Worm (Caenorhabditis elegans): Measurements from ENCODE around the gene M01F1.4.

DNA sequence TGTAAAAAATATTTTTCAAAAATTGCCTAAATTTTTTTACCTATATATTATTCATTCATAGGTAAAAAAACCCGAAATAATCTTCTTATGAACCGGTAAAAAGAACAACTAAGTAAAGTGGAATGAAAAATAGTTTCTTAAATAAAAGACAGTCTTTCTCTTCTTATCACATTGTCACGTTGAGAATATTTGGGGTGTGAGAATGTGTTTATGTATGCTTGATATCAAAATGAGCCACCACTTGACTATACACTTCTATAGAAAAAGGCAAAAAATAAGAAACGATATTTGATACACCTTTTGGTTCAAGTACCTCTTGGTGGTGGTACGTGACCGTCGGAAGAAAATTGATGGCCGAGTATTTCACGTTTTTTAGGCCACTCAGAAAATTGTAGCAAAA is 9.7 kb upstream of the M01F1.4 start, which contains the start of gene hmit-1.3:
- TF ChIP-seq Y48G9A.11 (GFP tag; IDR thresholded peaks at IDR 0.05), result no peak
- no peak for TF ChIP-seq Y75B8A.6 (GFP tag; IDR thresholded peaks at IDR 0.05)
- no peak for TF ChIP-seq nhr-6 (tag; optimal IDR thresholded peaks at IDR 0.05)
- no peak for TF ChIP-seq ztf-11 (tag; optimal IDR thresholded peaks at IDR 0.05)
- TF ChIP-seq unc-62 (GFP tag; optimal IDR thresholded peaks at IDR 0.05 in 1 of 2), result no peak
- TF ChIP-seq unc-62 (tag; optimal IDR thresholded peaks at IDR 0.05), result no peak
- no peak for TF ChIP-seq lim-7 (GFP tag; IDR thresholded peaks at IDR 0.05)
- TF ChIP-seq egl-27 (tag; optimal IDR thresholded peaks at IDR 0.05), result no peak
- no peak for TF ChIP-seq jun-1 (tag; optimal IDR thresholded peaks at IDR 0.05)
